Fruit fly (Drosophila melanogaster) whole organism, embryonic: ENCODE data around the gene obst-B.

Experiments
- CG10366 ChIP-seq: fragments of 200-800 bp; sonication (Bioruptor generic); IDR thresholded peaks from 2 replicates; pipeline ENCODE4 v1.3.6; 2022; ENCODE audit warnings: missing biosample characterization, missing genetic modification characterization
- CG10431 ChIP-seq: fragments of 200-800 bp; sonication (Bioruptor generic); optimal IDR thresholded peaks from 3 replicates; lab custom pipeline; 2018; ENCODE audit warnings: missing biosample characterization, mild to moderate bottlenecking, missing genetic modification characterization
- CG10959 ChIP-seq: fragments of 200-800 bp; sonication (Bioruptor generic); IDR thresholded peaks from 2 replicates; pipeline ENCODE4 v1.3.6; 2022; ENCODE audit warnings: missing biosample characterization, missing genetic modification characterization
- CG11093 ChIP-seq: fragments of 200-800 bp; sonication (Bioruptor generic); IDR thresholded peaks from 3 replicates; pipeline ENCODE4 v1.3.6; 2022; ENCODE audit warnings: missing biosample characterization, missing genetic modification characterization
- CG12299 ChIP-seq: fragments of 200-800 bp; sonication (Bioruptor generic); optimal IDR thresholded peaks from 2 replicates; lab custom pipeline; 2018; ENCODE audit warnings: missing biosample characterization, mild to moderate bottlenecking, missing genetic modification characterization
- CG1233 ChIP-seq: fragments of 200-800 bp; sonication (Bioruptor generic); optimal IDR thresholded peaks from 4 replicates; lab custom pipeline; 2018; ENCODE audit warnings: missing biosample characterization, mild to moderate bottlenecking, missing genetic modification characterization
- CG14860 ChIP-seq: fragments of 200-800 bp; sonication (Bioruptor generic); IDR thresholded peaks from 3 replicates; pipeline ENCODE4 v1.3.6; 2022; ENCODE audit warnings: missing biosample characterization, missing genetic modification characterization; ENCODE audit not compliant: partially characterized antibody
- CG18764 ChIP-seq: fragments of 200-800 bp; sonication (Bioruptor generic); optimal IDR thresholded peaks from 3 replicates; lab custom pipeline; 2016; ENCODE audit warnings: missing biosample characterization, missing genetic modification characterization
- CG2129 ChIP-seq: fragments of 200-800 bp; sonication (Bioruptor generic); IDR thresholded peaks from 2 replicates; pipeline ENCODE4 v1.3.6; 2022; ENCODE audit warnings: missing biosample characterization, missing genetic modification characterization; ENCODE audit not compliant: partially characterized antibody
- CG3065 ChIP-seq: fragments of 200-800 bp; sonication (Bioruptor generic); optimal IDR thresholded peaks from 2 replicates; lab custom pipeline; 2016; ENCODE audit warnings: missing biosample characterization, missing genetic modification characterization
- CG31388 ChIP-seq: fragments of 200-800 bp; sonication (Bioruptor generic); optimal IDR thresholded peaks from 2 replicates; lab custom pipeline; 2016; ENCODE audit warnings: missing biosample characterization, missing genetic modification characterization
- CG3163 ChIP-seq: fragments of 200-800 bp; sonication (Bioruptor generic); optimal IDR thresholded peaks from 3 replicates; lab custom pipeline; 2016; ENCODE audit warnings: missing biosample characterization, missing genetic modification characterization
- CG3838 ChIP-seq: fragments of 200-800 bp; sonication (Bioruptor generic); optimal IDR thresholded peaks from 3 replicates; lab custom pipeline; 2016; ENCODE audit warnings: missing biosample characterization, missing genetic modification characterization
- CG3847 ChIP-seq: fragments of 200-800 bp; sonication (Bioruptor generic); IDR thresholded peaks from 2 replicates; pipeline ENCODE4 v1.3.6; 2022; ENCODE audit warnings: missing biosample characterization, missing genetic modification characterization
- CG4282 ChIP-seq: fragments of 200-800 bp; sonication (Bioruptor generic); optimal IDR thresholded peaks from 2 replicates; lab custom pipeline; 2016; ENCODE audit warnings: missing biosample characterization, missing genetic modification characterization
- CG4617 ChIP-seq: fragments of 200-800 bp; sonication (Bioruptor generic); optimal IDR thresholded peaks from 3 replicates; lab custom pipeline; 2016; ENCODE audit warnings: missing biosample characterization, missing genetic modification characterization, borderline replicate concordance
- CG8478 ChIP-seq: fragments of >200 bp; optimal IDR thresholded peaks from 2 replicates; lab custom pipeline; 2018
- CG8765 ChIP-seq: fragments of 200-800 bp; sonication (Bioruptor generic); IDR thresholded peaks from 2 replicates; pipeline ENCODE4 v1.3.6; 2022; ENCODE audit warnings: missing biosample characterization, missing genetic modification characterization
- Doc2 ChIP-seq: fragments of 200-800 bp; sonication (Bioruptor generic); IDR thresholded peaks from 2 replicates; pipeline ENCODE4 v1.3.6; 2022; ENCODE audit warnings: missing biosample characterization, missing genetic modification characterization
- Ets65A ChIP-seq: fragments of 200-800 bp; sonication (Bioruptor generic); peaks from one replicate; lab custom pipeline; 2016; ENCODE audit warnings: missing biosample characterization, missing genetic modification characterization
- Gsc ChIP-seq: fragments of 200-800 bp; sonication (Bioruptor generic); IDR thresholded peaks from 2 replicates; pipeline ENCODE4 v1.3.6; 2022; ENCODE audit warnings: missing biosample characterization, missing genetic modification characterization
- H15 ChIP-seq: fragments of 200-800 bp; sonication (Bioruptor generic); IDR thresholded peaks from 3 replicates; pipeline ENCODE4 v1.3.6; 2022; ENCODE audit warnings: missing biosample characterization, missing genetic modification characterization
- MESR4 ChIP-seq: fragments of 200-800 bp; sonication (Bioruptor generic); optimal IDR thresholded peaks from 2 replicates; lab custom pipeline; 2018; ENCODE audit warnings: missing biosample characterization, mild to moderate bottlenecking, missing genetic modification characterization, moderate library complexity
- Oaz ChIP-seq: fragments of 200-800 bp; sonication (Bioruptor generic); IDR thresholded peaks from 2 replicates; pipeline ENCODE4 v1.3.6; 2022; ENCODE audit warnings: missing biosample characterization, missing genetic modification characterization
- Ravus ChIP-seq: fragments of 200-800 bp; sonication (Bioruptor generic); IDR thresholded peaks from 2 replicates; pipeline ENCODE4 v1.3.6; 2022; ENCODE audit warnings: missing biosample characterization, missing genetic modification characterization
- Six4 ChIP-seq: fragments of 200-800 bp; sonication (Bioruptor generic); optimal IDR thresholded peaks from 2 replicates; lab custom pipeline; 2016; ENCODE audit warnings: missing biosample characterization, missing genetic modification characterization
- Stat92E ChIP-seq, 3 experiments: fragments of >200 bp in 2 of 3; fragments of 200-800 bp in 1 of 3; sonication (Bioruptor generic) in 1 of 3; optimal IDR thresholded peaks; 2 replicates each; lab custom pipeline; 2017 to 2019; ENCODE audit warnings: missing biosample characterization in 3 of 3, missing genetic modification characterization in 3 of 3, mild to moderate bottlenecking in 1 of 3, moderate library complexity in 1 of 3
- TFAM ChIP-seq: fragments of 200-800 bp; sonication (Bioruptor generic); optimal IDR thresholded peaks from 2 replicates; lab custom pipeline; 2017; ENCODE audit warnings: missing biosample characterization, missing genetic modification characterization, inconsistent platforms
- ac ChIP-seq: fragments of 200-800 bp; sonication (Bioruptor generic); optimal IDR thresholded peaks from 3 replicates; lab custom pipeline; 2017; ENCODE audit warnings: missing biosample characterization, mild to moderate bottlenecking, missing genetic modification characterization
- aop ChIP-seq: fragments of 200-800 bp; sonication (Bioruptor generic); IDR thresholded peaks from 2 replicates; pipeline ENCODE4 v1.3.6; 2022; ENCODE audit warnings: missing biosample characterization, missing genetic modification characterization
- ase ChIP-seq: fragments of 200-800 bp; sonication (Bioruptor generic); IDR thresholded peaks from 3 replicates; pipeline ENCODE4 v1.3.6; 2022; ENCODE audit warnings: missing biosample characterization, missing genetic modification characterization
- ash1 ChIP-seq: fragments of 200-800 bp; sonication (Bioruptor generic); optimal IDR thresholded peaks from 2 replicates; lab custom pipeline; 2018; ENCODE audit warnings: missing biosample characterization, mild to moderate bottlenecking, missing genetic modification characterization
- ato ChIP-seq: fragments of 200-800 bp; sonication (Bioruptor generic); IDR thresholded peaks from 2 replicates; pipeline ENCODE4 v1.3.6; 2022; ENCODE audit warnings: missing biosample characterization, missing genetic modification characterization; ENCODE audit not compliant: partially characterized antibody
- bab2 ChIP-seq: fragments of 200-800 bp; sonication (Bioruptor generic); optimal IDR thresholded peaks from 2 replicates; lab custom pipeline; 2016; ENCODE audit warnings: missing biosample characterization, missing genetic modification characterization
- cato ChIP-seq: fragments of 200-800 bp; sonication (Bioruptor generic); optimal IDR thresholded peaks from 2 replicates; lab custom pipeline; 2016; ENCODE audit warnings: missing biosample characterization, missing genetic modification characterization, borderline replicate concordance
- caup ChIP-seq: fragments of 200-800 bp; sonication (Bioruptor generic); optimal IDR thresholded peaks from 3 replicates; lab custom pipeline; 2017; ENCODE audit warnings: missing biosample characterization, mild to moderate bottlenecking, missing genetic modification characterization, moderate library complexity; ENCODE audit not compliant: severe bottlenecking
- chif ChIP-seq, 2 experiments: fragments of 200-800 bp; sonication (Bioruptor generic); optimal IDR thresholded peaks; 3 replicates each; lab custom pipeline; 2016; ENCODE audit warnings: missing biosample characterization in 2 of 2, missing genetic modification characterization in 2 of 2
- crc ChIP-seq: fragments of 200-800 bp; sonication (Bioruptor generic); optimal IDR thresholded peaks from 2 replicates; lab custom pipeline; 2016; ENCODE audit warnings: missing biosample characterization, missing genetic modification characterization
- gcm ChIP-seq: fragments of 200-800 bp; sonication (Bioruptor generic); optimal IDR thresholded peaks from 2 replicates; lab custom pipeline; 2019; ENCODE audit warnings: missing biosample characterization, mild to moderate bottlenecking, missing genetic modification characterization, moderate library complexity
- gfzf ChIP-seq: fragments of 200-800 bp; sonication (Bioruptor generic); optimal IDR thresholded peaks from 2 replicates; lab custom pipeline; 2016; ENCODE audit warnings: missing biosample characterization, mild to moderate bottlenecking, missing genetic modification characterization, moderate library complexity
- gt ChIP-seq: fragments of 200-800 bp; sonication (Bioruptor generic); IDR thresholded peaks from 2 replicates; pipeline ENCODE4 v1.3.6; 2022; ENCODE audit warnings: missing biosample characterization, missing genetic modification characterization
- ind ChIP-seq: fragments of 200-800 bp; sonication (Bioruptor generic); optimal IDR thresholded peaks from 3 replicates; lab custom pipeline; 2016; ENCODE audit warnings: missing biosample characterization, missing genetic modification characterization
- klu ChIP-seq: fragments of 200-800 bp; sonication (Bioruptor generic); IDR thresholded peaks from 2 replicates; pipeline ENCODE4 v1.3.6; 2022; ENCODE audit warnings: missing biosample characterization, missing genetic modification characterization
- lilli ChIP-seq: fragments of 200-800 bp; sonication (Bioruptor generic); optimal IDR thresholded peaks from 3 replicates; lab custom pipeline; 2016; ENCODE audit warnings: missing biosample characterization, missing genetic modification characterization
- maf-S ChIP-seq: fragments of 200-800 bp; sonication (Bioruptor generic); optimal IDR thresholded peaks from 2 replicates; lab custom pipeline; 2016; ENCODE audit warnings: missing biosample characterization, missing genetic modification characterization
- p53 ChIP-seq: fragments of 200-800 bp; sonication (Bioruptor generic); optimal IDR thresholded peaks from 2 replicates; lab custom pipeline; 2016; ENCODE audit warnings: missing biosample characterization, missing genetic modification characterization
- pan ChIP-seq, 4 experiments: fragments of >200 bp in 3 of 4; fragments of 200-800 bp in 1 of 4; sonication (Bioruptor generic) in 1 of 4; optimal IDR thresholded peaks in 3 of 4; IDR thresholded peaks in 1 of 4; 2 replicates each; pipeline versions ENCODE4 v1.3.6 to Lab custom; 2017 to 2022; ENCODE audit warnings: missing biosample characterization in 2 of 4, missing genetic modification characterization in 2 of 4, mixed read lengths in 1 of 4
- pita ChIP-seq: fragments of 200-800 bp; sonication (Bioruptor generic); optimal IDR thresholded peaks from 2 replicates; lab custom pipeline; 2017; ENCODE audit warnings: missing biosample characterization, mild to moderate bottlenecking, missing genetic modification characterization
- ranshi ChIP-seq: fragments of 200-800 bp; sonication (Bioruptor generic); IDR thresholded peaks from 2 replicates; pipeline ENCODE4 v1.3.6; 2022; ENCODE audit warnings: missing biosample characterization, missing genetic modification characterization
- slp2 ChIP-seq: fragments of 200-800 bp; sonication (Bioruptor generic); optimal IDR thresholded peaks from 2 replicates; lab custom pipeline; 2016; ENCODE audit warnings: missing biosample characterization, missing genetic modification characterization
- twi ChIP-seq: fragments of 200-800 bp; optimal IDR thresholded peaks from 2 replicates; lab custom pipeline; 2019; ENCODE audit warnings: missing biosample characterization, mild to moderate bottlenecking, missing genetic modification characterization, moderate library complexity

Gene obst-B

DNA sequence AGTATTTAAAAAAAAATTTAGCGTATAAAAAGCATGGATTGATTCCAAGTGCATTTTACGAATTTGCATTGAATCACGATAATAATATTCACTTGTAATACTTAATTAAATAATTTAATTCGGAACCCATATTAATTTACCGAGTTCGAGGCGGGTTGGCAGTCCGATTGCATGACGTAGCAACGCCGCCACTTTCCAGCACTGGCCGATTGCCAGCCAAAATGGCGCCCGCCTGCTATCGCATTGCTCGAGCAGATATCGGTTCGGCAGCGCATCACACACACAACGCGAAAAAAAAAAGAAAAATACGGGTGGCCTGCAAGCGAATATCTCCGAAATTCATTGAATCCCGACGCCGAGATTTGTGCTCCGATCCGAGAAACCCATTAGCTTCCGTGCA is 28.9 kb upstream of the obst-B start, which contains the start of gene Ndf (continued):
- TF ChIP-seq CG8765 (GFP tag; lab: Robert Waterston, UW) (no peak), ac (GFP tag; lab: Kevin White, UChicago) (no peak), ash1 (GFP tag; lab: Kevin White, UChicago) (peak; percentile 47), H15 (GFP tag; lab: Robert Waterston, UW) (peak; percentile 67; the same call in 1 of the 3 replicates), CG10366 (peak; percentile 57), ind (GFP tag; lab: Kevin White, UChicago) (peak; percentile 66), ase (GFP tag; lab: Robert Waterston, UW) (0 out of 3 replicates have a peak, but pooled peaks have one; percentile 40), CG11093 (0 out of 3 replicates have a peak, but pooled peaks have one; percentile 32), caup (peak; percentile 78), gfzf (GFP tag; lab: Kevin White, UChicago) (no peak), Six4 (GFP tag; lab: Kevin White, UChicago) (peak; percentile 15), cato (GFP tag; lab: Kevin White, UChicago) (peak; percentile 32), CG18764 (GFP tag; lab: Kevin White, UChicago) (peak; percentile 63), CG3163 (GFP tag; lab: Kevin White, UChicago) (no peak), Ets65A (GFP tag; lab: Kevin White, UChicago) (peak; percentile 92), CG4282 (peak; percentile 22), maf-S (GFP tag; lab: Kevin White, UChicago) (peak; percentile 34), bab2 (GFP tag; lab: Kevin White, UChicago) (peak; percentile 39), Ravus (GFP tag; lab: Robert Waterston, UW) (no peak), aop (GFP tag; lab: Robert Waterston, UW) (no peak), pita (GFP tag; lab: Kevin White, UChicago) (no peak), Gsc (GFP tag; lab: Robert Waterston, UW) (no peak), CG1233 (GFP tag; lab: Kevin White, UChicago) (peak; percentile 75), Doc2 (GFP tag; lab: Robert Waterston, UW) (no peak), crc (GFP tag; lab: Kevin White, UChicago) (no peak), CG2129 (peak; percentile 41), CG8478 (lab: Kevin White, UChicago) (no peak), CG4617 (GFP tag; lab: Kevin White, UChicago) (peak; percentile 67), CG31388 (GFP tag; lab: Kevin White, UChicago) (no peak), CG3065 (GFP tag; lab: Kevin White, UChicago) (peak; percentile 13), gcm (peak; percentile 59), CG3847 (GFP tag; lab: Robert Waterston, UW) (peak; percentile 93), MESR4 (GFP tag; lab: Kevin White, UChicago) (peak; percentile 64), twi (peak; percentile 6), CG12299 (tag; lab: Kevin White, UChicago) (no peak), lilli (GFP tag; lab: Kevin White, UChicago) (peak; percentile 70), TFAM (no peak), ato (peak; percentile 65), ranshi (peak; percentile 70; the same call in 1 of the 2 replicates), pan (optimal IDR thresholded peaks at IDR 0.05; lab: Kevin White, UChicago) (no peak), pan (GFP tag; optimal IDR thresholded peaks at IDR 0.05 in 1 of 2, IDR thresholded peaks at IDR 0.05 in 1 of 2) (peak in 1 of 2 experiments; percentile 68), Oaz (GFP tag; lab: Robert Waterston, UW) (peak; percentile 54), CG3838 (no peak), CG14860 (GFP tag; lab: Robert Waterston, UW) (peak; percentile 39; the same call in 1 of the 3 replicates), slp2 (GFP tag; lab: Kevin White, UChicago) (no peak), chif (GFP tag; optimal IDR thresholded peaks at IDR 0.05; lab: Kevin White, UChicago) (peak; percentile 52 to 62), p53 (GFP tag; lab: Kevin White, UChicago) (no peak), klu (GFP tag; lab: Robert Waterston, UW) (0 out of 2 replicates have a peak, but pooled peaks have one; percentile 9), Stat92E (GFP tag; optimal IDR thresholded peaks at IDR 0.05; lab: Kevin White, UChicago) (no peak), CG10431 (GFP tag; lab: Kevin White, UChicago) (peak; percentile 0), gt (GFP tag; lab: Robert Waterston, UW) (no peak), CG10959 (GFP tag; lab: Robert Waterston, UW) (0 out of 2 replicates have a peak, but pooled peaks have one; percentile 24)
